Fruit fly (Drosophila melanogaster) whole organism, embryonic: ENCODE measurements around the gene Ttc19.
A peak's percentile ranks its signal among the peaks of the same experiment; 100 is the strongest.

Source experiments
- ATbp ChIP-seq: fragments of 200-800 bp; sonication (Bioruptor generic); optimal IDR thresholded peaks from 2 replicates; lab custom pipeline; 2017; ENCODE audit warnings: missing biosample characterization, mild to moderate bottlenecking, missing genetic modification characterization, missing genetic modification reagents
- CG10209 ChIP-seq: fragments of 200-800 bp; sonication (Bioruptor generic); optimal IDR thresholded peaks from 3 replicates; lab custom pipeline; 2017; ENCODE audit warnings: missing biosample characterization, mild to moderate bottlenecking, missing genetic modification characterization, missing genetic modification reagents
- CG10654 ChIP-seq: fragments of 200-800 bp; sonication (Bioruptor generic); optimal IDR thresholded peaks from 2 replicates; lab custom pipeline; 2016; ENCODE audit warnings: missing biosample characterization, missing genetic modification characterization
- CG11504 ChIP-seq: fragments of 200-800 bp; sonication (Bioruptor generic); optimal IDR thresholded peaks from 3 replicates; lab custom pipeline; 2019; ENCODE audit warnings: missing biosample characterization, mild to moderate bottlenecking, missing genetic modification characterization, moderate library complexity
- CG11695 ChIP-seq: fragments of 200-800 bp; sonication (Bioruptor generic); IDR thresholded peaks from 3 replicates; pipeline ENCODE4 v1.3.6; 2022; ENCODE audit warnings: missing biosample characterization, missing genetic modification characterization
- CG12659 ChIP-seq: fragments of 200-800 bp; sonication (Bioruptor generic); optimal IDR thresholded peaks from 3 replicates; lab custom pipeline; 2017; ENCODE audit warnings: mild to moderate bottlenecking, missing biosample characterization, missing genetic modification reagents, missing genetic modification characterization
- CG14050 ChIP-seq: fragments of 200-800 bp; sonication (Bioruptor generic); IDR thresholded peaks from 3 replicates; pipeline ENCODE4 v1.3.6; 2022; ENCODE audit warnings: missing biosample characterization, missing genetic modification characterization
- CG14710 ChIP-seq: fragments of 200-800 bp; sonication (Bioruptor generic); optimal IDR thresholded peaks from 3 replicates; lab custom pipeline; 2019; ENCODE audit warnings: missing biosample characterization, mild to moderate bottlenecking, missing genetic modification characterization, moderate library complexity
- CG15269 ChIP-seq: fragments of 200-800 bp; sonication (Bioruptor generic); optimal IDR thresholded peaks from 2 replicates; lab custom pipeline; 2018; ENCODE audit warnings: missing biosample characterization, mild to moderate bottlenecking, missing genetic modification characterization, moderate library complexity
- CG1529 ChIP-seq: fragments of 200-800 bp; sonication (Bioruptor generic); optimal IDR thresholded peaks from 3 replicates; lab custom pipeline; 2018; ENCODE audit warnings: missing biosample characterization, missing genetic modification characterization
- CG15514 ChIP-seq: fragments of 200-800 bp; sonication (Bioruptor generic); optimal IDR thresholded peaks from 3 replicates; lab custom pipeline; 2017; ENCODE audit warnings: missing biosample characterization, missing genetic modification characterization, mild to moderate bottlenecking, moderate library complexity, missing genetic modification reagents
- CG2712 ChIP-seq: fragments of 200-800 bp; optimal IDR thresholded peaks from 3 replicates; lab custom pipeline; 2019; ENCODE audit warnings: missing biosample characterization, mild to moderate bottlenecking, missing genetic modification characterization, moderate library complexity
- CG32532 ChIP-seq: fragments of 200-800 bp; sonication (Bioruptor generic); IDR thresholded peaks from 2 replicates; pipeline ENCODE4 v1.3.6; 2022; ENCODE audit warnings: missing biosample characterization, missing genetic modification characterization
- CG34224 ChIP-seq: fragments of 200-800 bp; sonication (Bioruptor generic); IDR thresholded peaks from 3 replicates; pipeline ENCODE4 v1.3.6; 2022; ENCODE audit warnings: missing biosample characterization, missing genetic modification characterization; ENCODE audit not compliant: partially characterized antibody
- CG42726 ChIP-seq: fragments of 200-800 bp; sonication (Bioruptor generic); IDR thresholded peaks from 2 replicates; pipeline ENCODE4 v1.3.6; 2022; ENCODE audit warnings: missing biosample characterization, missing genetic modification characterization; ENCODE audit not compliant: partially characterized antibody
- CG5953 ChIP-seq: fragments of 200-800 bp; sonication (Bioruptor generic); IDR thresholded peaks from 2 replicates; pipeline ENCODE4 v1.3.6; 2022; ENCODE audit warnings: missing biosample characterization, missing genetic modification characterization
- CG6765 ChIP-seq: fragments of 200-800 bp; sonication (Bioruptor generic); optimal IDR thresholded peaks from 3 replicates; lab custom pipeline; 2017; ENCODE audit warnings: missing biosample characterization, mild to moderate bottlenecking, missing genetic modification characterization
- CG6791 ChIP-seq: fragments of 200-800 bp; sonication (Bioruptor generic); IDR thresholded peaks from 3 replicates; pipeline ENCODE4 v1.3.6; 2022; ENCODE audit warnings: missing biosample characterization, missing genetic modification characterization; ENCODE audit not compliant: partially characterized antibody
- CG7839 ChIP-seq: fragments of 200-800 bp; sonication (Bioruptor generic); optimal IDR thresholded peaks from 3 replicates; lab custom pipeline; 2018; ENCODE audit warnings: missing biosample characterization, mild to moderate bottlenecking, missing genetic modification characterization, moderate library complexity
- CG7963 ChIP-seq: fragments of 200-800 bp; sonication (Bioruptor generic); IDR thresholded peaks from 3 replicates; pipeline ENCODE4 v1.3.6; 2022; ENCODE audit warnings: missing biosample characterization, missing genetic modification characterization; ENCODE audit not compliant: partially characterized antibody
- CkIIα-i1 ChIP-seq: fragments of 200-800 bp; sonication (Bioruptor generic); IDR thresholded peaks from 2 replicates; pipeline ENCODE4 v1.3.6; 2022; ENCODE audit warnings: missing biosample characterization, missing genetic modification characterization
- Dad ChIP-seq: fragments of 200-800 bp; sonication (Bioruptor generic); optimal IDR thresholded peaks from 3 replicates; lab custom pipeline; 2016; ENCODE audit warnings: missing biosample characterization, missing genetic modification characterization
- Dll ChIP-seq: fragments of 200-800 bp; sonication (Bioruptor generic); IDR thresholded peaks from 4 replicates; pipeline ENCODE4 v1.3.6; 2022; ENCODE audit warnings: missing biosample characterization, missing genetic modification characterization; ENCODE audit not compliant: partially characterized antibody
- Doc3 ChIP-seq: fragments of 200-800 bp; sonication (Bioruptor generic); IDR thresholded peaks from 3 replicates; pipeline ENCODE4 v1.3.6; 2022; ENCODE audit warnings: missing biosample characterization, missing genetic modification characterization; ENCODE audit not compliant: partially characterized antibody
- Fer3 ChIP-seq: fragments of 200-800 bp; sonication (Bioruptor generic); optimal IDR thresholded peaks from 2 replicates; lab custom pipeline; 2018; ENCODE audit warnings: missing biosample characterization, mild to moderate bottlenecking, missing genetic modification characterization, moderate library complexity
- Gug ChIP-seq: fragments of 200-800 bp; sonication (Bioruptor generic); IDR thresholded peaks from 4 replicates; pipeline ENCODE4 v1.3.6; 2022; ENCODE audit warnings: missing biosample characterization, missing genetic modification characterization
- Lhr ChIP-seq: fragments of 200-800 bp; sonication (Bioruptor generic); optimal IDR thresholded peaks from 3 replicates; lab custom pipeline; 2017; ENCODE audit warnings: mild to moderate bottlenecking, missing biosample characterization, missing genetic modification reagents, missing genetic modification characterization
- Lim3 ChIP-seq: fragments of 200-800 bp; sonication (Bioruptor generic); IDR thresholded peaks from 2 replicates; pipeline ENCODE4 v1.3.6; 2022; ENCODE audit warnings: missing biosample characterization, missing genetic modification characterization
- Mad ChIP-seq: fragments of 200-800 bp; sonication (Bioruptor generic); optimal IDR thresholded peaks from 2 replicates; lab custom pipeline; 2016; ENCODE audit warnings: missing biosample characterization, missing genetic modification characterization
- Six4 ChIP-seq: fragments of 200-800 bp; sonication (Bioruptor generic); optimal IDR thresholded peaks from 2 replicates; lab custom pipeline; 2016; ENCODE audit warnings: missing biosample characterization, missing genetic modification characterization
- Sry-δ ChIP-seq: fragments of 200-800 bp; sonication (Bioruptor generic); optimal IDR thresholded peaks from 2 replicates; lab custom pipeline; 2016; ENCODE audit warnings: missing biosample characterization, missing genetic modification characterization
- YL-1 ChIP-seq: fragments of 200-800 bp; sonication (Bioruptor generic); optimal IDR thresholded peaks from 3 replicates; lab custom pipeline; 2017; ENCODE audit warnings: missing biosample characterization, mild to moderate bottlenecking, missing genetic modification characterization
- ara ChIP-seq: fragments of 200-800 bp; sonication (Bioruptor generic); IDR thresholded peaks from 2 replicates; pipeline ENCODE4 v1.3.6; 2022; ENCODE audit warnings: missing biosample characterization, missing genetic modification characterization
- ato ChIP-seq: fragments of 200-800 bp; sonication (Bioruptor generic); IDR thresholded peaks from 2 replicates; pipeline ENCODE4 v1.3.6; 2022; ENCODE audit warnings: missing biosample characterization, missing genetic modification characterization; ENCODE audit not compliant: partially characterized antibody
- croc ChIP-seq: fragments of 200-800 bp; sonication (Bioruptor generic); conservative IDR thresholded peaks from 3 replicates; pipeline ENCODE4 v1.3.6; 2022; ENCODE audit warnings: missing biosample characterization, missing genetic modification characterization
- emc ChIP-seq: fragments of 200-800 bp; sonication (Bioruptor generic); optimal IDR thresholded peaks from 2 replicates; lab custom pipeline; 2016; ENCODE audit warnings: missing biosample characterization, missing genetic modification characterization
- gfzf ChIP-seq: fragments of 200-800 bp; sonication (Bioruptor generic); optimal IDR thresholded peaks from 2 replicates; lab custom pipeline; 2016; ENCODE audit warnings: missing biosample characterization, mild to moderate bottlenecking, missing genetic modification characterization, moderate library complexity
- gsb ChIP-seq: fragments of 200-800 bp; sonication (Bioruptor generic); IDR thresholded peaks from 2 replicates; pipeline ENCODE4 v1.3.6; 2022; ENCODE audit warnings: missing biosample characterization, missing genetic modification characterization
- h ChIP-seq: fragments of >200 bp; optimal IDR thresholded peaks from 2 replicates; lab custom pipeline; 2017
- lov ChIP-seq, 2 experiments: fragments of 200-800 bp in 1 of 2; fragments of >200 bp in 1 of 2; sonication (Bioruptor generic) in 1 of 2; IDR thresholded peaks in 1 of 2; optimal IDR thresholded peaks in 1 of 2; 2 replicates in 1 of 2; 3 replicates in 1 of 2; pipeline versions ENCODE4 v1.3.6 to Lab custom; 2017 to 2022; ENCODE audit warnings: missing biosample characterization in 1 of 2, missing genetic modification characterization in 1 of 2
- nerfin-1 ChIP-seq: fragments of 200-800 bp; sonication (Bioruptor generic); optimal IDR thresholded peaks from 3 replicates; lab custom pipeline; 2019; ENCODE audit warnings: missing biosample characterization, mild to moderate bottlenecking, missing genetic modification characterization, moderate library complexity
- nerfin-2 ChIP-seq: fragments of 200-800 bp; sonication (Bioruptor generic); IDR thresholded peaks from 2 replicates; pipeline ENCODE4 v1.3.6; 2022; ENCODE audit warnings: missing biosample characterization, missing genetic modification characterization; ENCODE audit not compliant: partially characterized antibody
- org-1 ChIP-seq: fragments of 200-800 bp; sonication (Bioruptor generic); optimal IDR thresholded peaks from 2 replicates; lab custom pipeline; 2017; ENCODE audit warnings: missing biosample characterization, missing genetic modification characterization
- peb ChIP-seq: fragments of 200-800 bp; sonication (Bioruptor generic); IDR thresholded peaks from 2 replicates; pipeline ENCODE4 v1.3.6; 2022; ENCODE audit warnings: missing biosample characterization, missing genetic modification characterization
- row ChIP-seq: fragments of 200-800 bp; sonication (Bioruptor generic); IDR thresholded peaks from 3 replicates; pipeline ENCODE4 v1.3.6; 2022; ENCODE audit warnings: missing biosample characterization, missing genetic modification characterization
- slou ChIP-seq: fragments of 200-800 bp; sonication (Bioruptor generic); optimal IDR thresholded peaks from 3 replicates; lab custom pipeline; 2016; ENCODE audit warnings: missing biosample characterization, missing genetic modification characterization
- ssp ChIP-seq: fragments of 200-800 bp; sonication (Bioruptor generic); IDR thresholded peaks from 2 replicates; pipeline ENCODE4 v1.3.6; 2022; ENCODE audit warnings: missing biosample characterization, missing genetic modification characterization
- trem ChIP-seq: fragments of 200-800 bp; optimal IDR thresholded peaks from 3 replicates; lab custom pipeline; 2019; ENCODE audit warnings: missing biosample characterization, mild to moderate bottlenecking, missing genetic modification characterization, moderate library complexity
- vfl ChIP-seq: fragments of 200-800 bp; sonication (Bioruptor generic); optimal IDR thresholded peaks from 2 replicates; lab custom pipeline; 2016; ENCODE audit warnings: missing biosample characterization, missing genetic modification characterization
- zen2 ChIP-seq: fragments of 200-800 bp; sonication (Bioruptor generic); IDR thresholded peaks from 3 replicates; pipeline ENCODE4 v1.3.6; 2022; ENCODE audit warnings: missing biosample characterization, missing genetic modification characterization; ENCODE audit not compliant: partially characterized antibody

Ttc19 gene

DNA sequence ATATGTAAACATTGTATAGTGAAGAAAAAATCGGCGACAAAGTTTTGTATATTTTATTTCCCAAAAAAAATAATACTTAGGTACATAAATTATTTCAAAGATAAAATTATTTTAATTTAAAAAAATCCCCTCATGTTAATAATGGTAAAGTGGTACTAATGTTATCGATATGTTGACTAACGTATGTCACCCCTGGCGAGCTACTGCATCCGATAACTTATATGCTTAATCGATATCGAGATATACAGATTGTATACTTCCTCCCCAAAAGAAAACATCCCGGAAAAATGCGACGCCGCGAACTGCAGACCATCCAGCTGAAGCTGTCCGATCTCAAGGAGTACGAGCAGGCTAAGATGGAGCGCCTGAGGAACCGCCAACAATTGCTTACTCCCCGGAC is 19.8 kb upstream of the Ttc19 start, which contains the start of gene CG17343 (continued):
- TF ChIP-seq Six4 (GFP tag; lab: Kevin White, UChicago) (no peak), row (GFP tag; lab: Robert Waterston, UW) (peak; percentile 46; the same call in 2 of the 3 replicates), peb (GFP tag; lab: Robert Waterston, UW) (no peak), CG7963 (GFP tag; lab: Robert Waterston, UW) (peak; percentile 99), emc (GFP tag; lab: Kevin White, UChicago) (no peak), Lhr (GFP tag; lab: Kevin White, UChicago) (no peak), CG6765 (GFP tag; lab: Kevin White, UChicago) (no peak), slou (GFP tag; lab: Kevin White, UChicago) (no peak), Doc3 (peak; percentile 77), ATbp (no peak), org-1 (GFP tag; lab: Kevin White, UChicago) (no peak), CG6791 (GFP tag; lab: Robert Waterston, UW) (peak; percentile 98), croc (GFP tag; lab: Robert Waterston, UW) (no peak), ato (GFP tag; lab: Robert Waterston, UW) (peak; percentile 98), trem (peak; percentile 46), CG10654 (GFP tag; lab: Kevin White, UChicago) (no peak), h (no peak), vfl (no peak), CG15514 (GFP tag; lab: Kevin White, UChicago) (peak; percentile 13), gsb (no peak), Dll (GFP tag; lab: Robert Waterston, UW) (peak; percentile 83), CG10209 (GFP tag; lab: Kevin White, UChicago) (no peak), CG32532 (no peak), Dad (GFP tag; lab: Kevin White, UChicago) (no peak), nerfin-1 (tag; lab: Kevin White, UChicago) (no peak), CG14710 (tag; lab: Kevin White, UChicago) (peak; percentile 24), CG15269 (tag; lab: Kevin White, UChicago) (no peak), CG2712 (tag; lab: Kevin White, UChicago) (peak; percentile 18), CG7839 (tag; lab: Kevin White, UChicago) (no peak), CG14050 (GFP tag; lab: Robert Waterston, UW) (no peak), nerfin-2 (GFP tag; lab: Robert Waterston, UW) (peak; percentile 98), CG1529 (GFP tag; lab: Kevin White, UChicago) (no peak), Gug (GFP tag; lab: Robert Waterston, UW) (no peak), ssp (no peak), zen2 (GFP tag; lab: Robert Waterston, UW) (peak; percentile 98), CG11695 (no peak), CkIIα-i1 (GFP tag; lab: Robert Waterston, UW) (no peak), Lim3 (GFP tag; lab: Robert Waterston, UW) (no peak), gfzf (GFP tag; lab: Kevin White, UChicago) (no peak), CG11504 (peak; percentile 67), Fer3 (no peak), CG42726 (GFP tag; lab: Robert Waterston, UW) (peak; percentile 48; the same call in 1 of the 2 replicates), Mad (GFP tag; lab: Kevin White, UChicago) (no peak), Sry-δ (GFP tag; lab: Kevin White, UChicago) (peak; percentile 63), CG12659 (GFP tag; lab: Kevin White, UChicago) (peak; percentile 41), CG5953 (GFP tag; lab: Robert Waterston, UW) (no peak), CG34224 (peak; percentile 96), YL-1 (GFP tag; lab: Kevin White, UChicago) (peak; percentile 74), lov (optimal IDR thresholded peaks at IDR 0.05; lab: Kevin White, UChicago) (no peak), lov (GFP tag; IDR thresholded peaks at IDR 0.05; lab: Robert Waterston, UW) (no peak), ara (GFP tag; lab: Robert Waterston, UW) (no peak)
